Fruit fly (Drosophila melanogaster): ENCODE data around the gene Usp47.

Usp47 gene

dm6 chr3L:5810633-5811341 lies 58.0 kb downstream of the Usp47 start, which contains the start of the genes S6k and kri (continued):
- no peak for TF ChIP-seq Dfd (GFP tag; optimal IDR thresholded peaks at IDR 0.05)
- peak; percentile 86 for TF ChIP-seq abd-A (tag; optimal IDR thresholded peaks at IDR 0.05)
- TF ChIP-seq Nf-YA (GFP tag; IDR thresholded peaks at IDR 0.05) = 0 out of 2 replicates have a peak, but pooled peaks have one; percentile 9
- peak; percentile 17 for TF ChIP-seq nau (GFP tag; optimal IDR thresholded peaks at IDR 0.05)
- no peak for TF ChIP-seq CG3407 (GFP tag; optimal IDR thresholded peaks at IDR 0.05)
- no peak for TF ChIP-seq Hr3 (GFP tag; optimal IDR thresholded peaks at IDR 0.05)
- no peak for TF ChIP-seq dati (GFP tag; IDR thresholded peaks at IDR 0.05)
- no peak for TF ChIP-seq psq (GFP tag; optimal IDR thresholded peaks at IDR 0.05)
- TF ChIP-seq CG12071 (GFP tag; optimal IDR thresholded peaks at IDR 0.05) = no peak
- peak; percentile 8 for TF ChIP-seq CG6854 (GFP tag; optimal IDR thresholded peaks at IDR 0.05)
- no peak for TF ChIP-seq H15 (GFP tag; IDR thresholded peaks at IDR 0.05)
- TF ChIP-seq HmgD (GFP tag; optimal IDR thresholded peaks at IDR 0.05) = no peak
- no peak for TF ChIP-seq cato (GFP tag; optimal IDR thresholded peaks at IDR 0.05; ENCODE audit: borderline replicate concordance)
- TF ChIP-seq Awh (GFP tag; IDR thresholded peaks at IDR 0.05) = no peak
- peak; percentile 5 for TF ChIP-seq tup (GFP tag; optimal IDR thresholded peaks at IDR 0.05)
- TF ChIP-seq CG4424 (GFP tag; optimal IDR thresholded peaks at IDR 0.05) = no peak
- TF ChIP-seq CG18011 (GFP tag; optimal IDR thresholded peaks at IDR 0.05) = no peak
- no peak for TF ChIP-seq crol (GFP tag; IDR thresholded peaks at IDR 0.05)
- TF ChIP-seq CrebB (tag; optimal IDR thresholded peaks at IDR 0.05) = peak; percentile 62
- TF ChIP-seq unpg (GFP tag; optimal IDR thresholded peaks at IDR 0.05) = no peak
- no peak for TF ChIP-seq H2.0 (GFP tag; IDR thresholded peaks at IDR 0.05)
- peak; percentile 87 for TF ChIP-seq MBD-R2 (GFP tag; IDR thresholded peaks at IDR 0.05)
- no peak for TF ChIP-seq CG4328 (GFP tag; optimal IDR thresholded peaks at IDR 0.05)
- TF ChIP-seq zfh1 (GFP tag; IDR thresholded peaks at IDR 0.05) = no peak
- TF ChIP-seq fru (optimal IDR thresholded peaks at IDR 0.05) = no peak
- TF ChIP-seq CG9797 (GFP tag; optimal IDR thresholded peaks at IDR 0.05) = peak; percentile 96
- TF ChIP-seq sob (GFP tag; IDR thresholded peaks at IDR 0.05) = no peak
- TF ChIP-seq danr (GFP tag; IDR thresholded peaks at IDR 0.05) = no peak
- TF ChIP-seq CG8089 (GFP tag; optimal IDR thresholded peaks at IDR 0.05) = no peak
- no peak for TF ChIP-seq pan (optimal IDR thresholded peaks at IDR 0.05)
- peak in 1 of 2 experiments; percentile 26 for TF ChIP-seq pan (GFP tag; optimal IDR thresholded peaks at IDR 0.05 in 1 of 2, IDR thresholded peaks at IDR 0.05 in 1 of 2)
- no peak for TF ChIP-seq CG12219 (GFP tag; optimal IDR thresholded peaks at IDR 0.05)
- no peak for TF ChIP-seq Poxn (GFP tag; IDR thresholded peaks at IDR 0.05)
- peak; percentile 24; the same call in 1 of the 2 replicates for TF ChIP-seq E2f2 (GFP tag; IDR thresholded peaks at IDR 0.05)
- no peak for TF ChIP-seq ERR (GFP tag; optimal IDR thresholded peaks at IDR 0.05)
- TF ChIP-seq CG5953 (GFP tag; IDR thresholded peaks at IDR 0.05) = no peak
- peak; percentile 98 for TF ChIP-seq YL-1 (GFP tag; optimal IDR thresholded peaks at IDR 0.05)
- no peak for TF ChIP-seq zfh2 (GFP tag; optimal IDR thresholded peaks at IDR 0.05)
- no peak for TF ChIP-seq CTCF (GFP tag; optimal IDR thresholded peaks at IDR 0.05)
- TF ChIP-seq CG7786 (GFP tag; optimal IDR thresholded peaks at IDR 0.05) = no peak
- TF ChIP-seq Gsc (GFP tag; IDR thresholded peaks at IDR 0.05) = no peak
- TF ChIP-seq Hr51 (GFP tag; optimal IDR thresholded peaks at IDR 0.05) = no peak
- TF ChIP-seq Dp (GFP tag; optimal IDR thresholded peaks at IDR 0.05) = peak; percentile 39
- TF ChIP-seq PHDP (tag; optimal IDR thresholded peaks at IDR 0.05) = peak; percentile 20
- no peak for TF ChIP-seq CG10959 (GFP tag; IDR thresholded peaks at IDR 0.05)
- no peak for TF ChIP-seq Trl (optimal IDR thresholded peaks at IDR 0.05)
- TF ChIP-seq Trl (GFP tag; optimal IDR thresholded peaks at IDR 0.05) = no peak
- peak; percentile 40 for TF ChIP-seq Jarid2 (GFP tag; optimal IDR thresholded peaks at IDR 0.05)
- TF ChIP-seq az2 (GFP tag; optimal IDR thresholded peaks at IDR 0.05) = no peak
- TF ChIP-seq seq (GFP tag; IDR thresholded peaks at IDR 0.05) = no peak
- peak; percentile 64 for TF ChIP-seq stwl (tag; optimal IDR thresholded peaks at IDR 0.05)
- TF ChIP-seq Dip2 (GFP tag; IDR thresholded peaks at IDR 0.05) = no peak
- TF ChIP-seq CG11247 (GFP tag; IDR thresholded peaks at IDR 0.05) = no peak

Data from whole organism, embryonic.